Worm (Caenorhabditis elegans): ENCODE data around the gene K01D12.1.

The K01D12.1 gene

ce11 chrV:12343419-12343969 is 33.9 kb upstream of the K01D12.1 start, which contains the start of gene tomm-20 (continued):
- TF ChIP-seq hsf-1 (GFP tag; IDR thresholded peaks at IDR 0.05) (peak; percentile 62), let-526 (GFP tag; IDR thresholded peaks at IDR 0.05) (no peak), attf-5 (GFP tag; optimal IDR thresholded peaks at IDR 0.05) (peak; percentile 90), B0019.2 (GFP tag; conservative IDR thresholded peaks at IDR 0.05) (0 out of 2 replicates have a peak, but pooled peaks have one; percentile 37), Y53G8AR.9 (GFP tag; conservative IDR thresholded peaks at IDR 0.05) (peak; percentile 94), B0035.1 (tag; optimal IDR thresholded peaks at IDR 0.05) (peak; percentile 39), rcor-1 (GFP tag; IDR thresholded peaks at IDR 0.05) (peak; percentile 90), mxl-1 (tag; optimal IDR thresholded peaks at IDR 0.05) (no peak), ztf-18 (tag; optimal IDR thresholded peaks at IDR 0.05) (peak; percentile 99)

ce11 chrV:12344845-12345244 is 32.5 kb upstream of the K01D12.1 start, which contains the start of gene F23H12.3:
F23H12.3 (plus strand) TSS chrV:12345145.
- TF ChIP-seq ceh-40 (GFP tag; IDR thresholded peaks at IDR 0.05), result no peak
- TF ChIP-seq lin-54 (GFP tag; optimal IDR thresholded peaks at IDR 0.05), result no peak
- no peak for TF ChIP-seq F57C9.4 (tag; optimal IDR thresholded peaks at IDR 0.05)
- no peak for TF ChIP-seq mcd-1 (GFP tag; IDR thresholded peaks at IDR 0.05)
- TF ChIP-seq him-1 (tag; optimal IDR thresholded peaks at IDR 0.05), result no peak
- no peak for TF ChIP-seq ceh-27 (GFP tag; optimal IDR thresholded peaks at IDR 0.05)

- no peak for TF ChIP-seq C17E4.6 (GFP tag; IDR thresholded peaks at IDR 0.05)
- no peak for TF ChIP-seq hrde-1 (tag; optimal IDR thresholded peaks at IDR 0.05; ENCODE audit: borderline replicate concordance)
- TF ChIP-seq somi-1 (GFP tag; optimal IDR thresholded peaks at IDR 0.05), result no peak
- TF ChIP-seq nhr-80 (tag; optimal IDR thresholded peaks at IDR 0.05), result no peak
- no peak for TF ChIP-seq C06A6.2 (GFP tag; conservative IDR thresholded peaks at IDR 0.05)
- no peak for TF ChIP-seq rec-8 (tag; optimal IDR thresholded peaks at IDR 0.05)
- TF ChIP-seq egrh-3 (GFP tag; IDR thresholded peaks at IDR 0.05), result no peak
- no peak for TF ChIP-seq zfh-2 (GFP tag; conservative IDR thresholded peaks at IDR 0.05)
- no peak for TF ChIP-seq cebp-2 (GFP tag; IDR thresholded peaks at IDR 0.05)
- no peak for TF ChIP-seq snpc-4 (GFP tag; optimal IDR thresholded peaks at IDR 0.05)
- TF ChIP-seq snpc-4 (tag; optimal IDR thresholded peaks at IDR 0.05), result no peak
- TF ChIP-seq let-607 (tag; optimal IDR thresholded peaks at IDR 0.05), result no peak
- no peak for TF ChIP-seq repo-1 (tag; optimal IDR thresholded peaks at IDR 0.05)
- no peak for TF ChIP-seq F55B11.4 (tag; optimal IDR thresholded peaks at IDR 0.05; ENCODE audit: borderline replicate concordance, insufficient read depth)
- TF ChIP-seq mcd-1 (GFP tag; IDR thresholded peaks at IDR 0.05), result no peak
- TF ChIP-seq F37B4.10 (GFP tag; IDR thresholded peaks at IDR 0.05), result no peak
- TF ChIP-seq ets-4 (GFP tag; optimal IDR thresholded peaks at IDR 0.05), result no peak
- no peak for TF ChIP-seq lin-35 (GFP tag; optimal IDR thresholded peaks at IDR 0.05)
These were observed 31.5 kb upstream of the K01D12.1 start, which contains the start of gene snb-2 for ce11 chrV:12345808-12346207. snb-2 (minus strand) TSS chrV:12345908.

- TF ChIP-seq repo-1 (tag; optimal IDR thresholded peaks at IDR 0.05) (no peak), egl-44 (GFP tag; IDR thresholded peaks at IDR 0.05) (no peak), Y56A3A.18 (GFP tag; IDR thresholded peaks at IDR 0.05) (no peak), nhr-80 (tag; optimal IDR thresholded peaks at IDR 0.05) (peak; percentile 37), ama-1 (optimal IDR thresholded peaks at IDR 0.05) (no peak), ama-1 (GFP tag; optimal IDR thresholded peaks at IDR 0.05) (no peak), unc-62 (GFP tag; optimal IDR thresholded peaks at IDR 0.05) (no peak), ztf-28 (GFP tag; IDR thresholded peaks at IDR 0.05) (no peak)
These were observed 29.5 kb upstream of the K01D12.1 start for ce11 chrV:12347854-12348253.

Data from whole organism, young adult.